Fruit fly (Drosophila melanogaster) whole organism, embryonic: ENCODE data around the gene Swip-1.

ENCODE experiments used
- Atf3 ChIP-seq: fragments of 200-800 bp; sonication (Bioruptor generic); optimal IDR thresholded peaks from 3 replicates; lab custom pipeline; 2016; ENCODE audit warnings: missing biosample characterization, missing genetic modification characterization
- Atf6 ChIP-seq: fragments of 200-800 bp; sonication (Bioruptor generic); IDR thresholded peaks from 2 replicates; pipeline ENCODE4 v1.3.6; 2022; ENCODE audit warnings: missing biosample characterization, missing genetic modification characterization
- Bdp1 ChIP-seq: fragments of 200-800 bp; sonication (Bioruptor generic); optimal IDR thresholded peaks from 3 replicates; lab custom pipeline; 2016; ENCODE audit warnings: missing biosample characterization, missing genetic modification characterization
- BtbVII ChIP-seq: fragments of 200-800 bp; sonication (Bioruptor generic); optimal IDR thresholded peaks from 3 replicates; lab custom pipeline; 2017; ENCODE audit warnings: missing biosample characterization, mild to moderate bottlenecking, missing genetic modification characterization
- CG10959 ChIP-seq: fragments of 200-800 bp; sonication (Bioruptor generic); IDR thresholded peaks from 2 replicates; pipeline ENCODE4 v1.3.6; 2022; ENCODE audit warnings: missing biosample characterization, missing genetic modification characterization
- CG11085 ChIP-seq: fragments of 200-800 bp; sonication (Bioruptor generic); IDR thresholded peaks from 2 replicates; pipeline ENCODE4 v1.3.6; 2022; ENCODE audit warnings: missing biosample characterization, missing genetic modification characterization
- CG12744 ChIP-seq: fragments of 200-800 bp; sonication (Bioruptor generic); optimal IDR thresholded peaks from 2 replicates; lab custom pipeline; 2016; ENCODE audit warnings: missing biosample characterization, missing genetic modification characterization
- CG14667 ChIP-seq: fragments of 200-800 bp; sonication (Bioruptor generic); IDR thresholded peaks from 2 replicates; pipeline ENCODE4 v1.3.6; 2022; ENCODE audit warnings: missing biosample characterization, missing genetic modification characterization
- CG17186 ChIP-seq: fragments of 200-800 bp; sonication (Bioruptor generic); optimal IDR thresholded peaks from 3 replicates; lab custom pipeline; 2017; ENCODE audit warnings: missing biosample characterization, missing genetic modification reagents, missing genetic modification characterization
- CG18619 ChIP-seq: fragments of 200-800 bp; sonication (Bioruptor generic); optimal IDR thresholded peaks from 3 replicates; lab custom pipeline; 2017; ENCODE audit warnings: missing biosample characterization, mild to moderate bottlenecking, missing genetic modification characterization
- CG18764 ChIP-seq: fragments of 200-800 bp; sonication (Bioruptor generic); optimal IDR thresholded peaks from 3 replicates; lab custom pipeline; 2016; ENCODE audit warnings: missing biosample characterization, missing genetic modification characterization
- CG3847 ChIP-seq: fragments of 200-800 bp; sonication (Bioruptor generic); IDR thresholded peaks from 2 replicates; pipeline ENCODE4 v1.3.6; 2022; ENCODE audit warnings: missing biosample characterization, missing genetic modification characterization
- CG4360 ChIP-seq: fragments of 200-800 bp; sonication (Bioruptor generic); IDR thresholded peaks from 2 replicates; pipeline ENCODE4 v1.3.6; 2022; ENCODE audit warnings: missing biosample characterization, missing genetic modification characterization
- CG4424 ChIP-seq: fragments of 200-800 bp; sonication (Bioruptor generic); optimal IDR thresholded peaks from 3 replicates; lab custom pipeline; 2016; ENCODE audit warnings: missing biosample characterization, missing genetic modification characterization
- CG5180 ChIP-seq: fragments of 200-800 bp; sonication (Bioruptor generic); optimal IDR thresholded peaks from 3 replicates; lab custom pipeline; 2017; ENCODE audit warnings: missing biosample characterization, missing genetic modification characterization, mild to moderate bottlenecking, moderate library complexity, missing genetic modification reagents
- CG5245 ChIP-seq: fragments of 200-800 bp; sonication (Bioruptor generic); optimal IDR thresholded peaks from 3 replicates; lab custom pipeline; 2016; ENCODE audit warnings: missing biosample characterization, missing genetic modification characterization
- CG5953 ChIP-seq: fragments of 200-800 bp; sonication (Bioruptor generic); IDR thresholded peaks from 2 replicates; pipeline ENCODE4 v1.3.6; 2022; ENCODE audit warnings: missing biosample characterization, missing genetic modification characterization
- CG7271 ChIP-seq: fragments of 200-800 bp; sonication (Bioruptor generic); optimal IDR thresholded peaks from 2 replicates; lab custom pipeline; 2018; ENCODE audit warnings: missing biosample characterization, mild to moderate bottlenecking, missing genetic modification characterization, moderate library complexity
- CG7372 ChIP-seq: fragments of 200-800 bp; sonication (Bioruptor generic); IDR thresholded peaks from 2 replicates; pipeline ENCODE4 v1.3.6; 2022; ENCODE audit warnings: missing biosample characterization, missing genetic modification characterization
- CG7928 ChIP-seq: fragments of 200-800 bp; sonication (Bioruptor generic); optimal IDR thresholded peaks from 2 replicates; lab custom pipeline; 2017; ENCODE audit warnings: missing biosample characterization, mild to moderate bottlenecking, missing genetic modification characterization
- CrebB ChIP-seq: fragments of 200-800 bp; sonication (Bioruptor generic); optimal IDR thresholded peaks from 3 replicates; lab custom pipeline; 2018; ENCODE audit warnings: missing biosample characterization, mild to moderate bottlenecking, missing genetic modification characterization
- Dll ChIP-seq: fragments of 200-800 bp; sonication (Bioruptor generic); IDR thresholded peaks from 4 replicates; pipeline ENCODE4 v1.3.6; 2022; ENCODE audit warnings: missing biosample characterization, missing genetic modification characterization; ENCODE audit not compliant: partially characterized antibody
- Doc2 ChIP-seq: fragments of 200-800 bp; sonication (Bioruptor generic); IDR thresholded peaks from 2 replicates; pipeline ENCODE4 v1.3.6; 2022; ENCODE audit warnings: missing biosample characterization, missing genetic modification characterization
- Gsc ChIP-seq: fragments of 200-800 bp; sonication (Bioruptor generic); IDR thresholded peaks from 2 replicates; pipeline ENCODE4 v1.3.6; 2022; ENCODE audit warnings: missing biosample characterization, missing genetic modification characterization
- Gug ChIP-seq: fragments of 200-800 bp; sonication (Bioruptor generic); IDR thresholded peaks from 4 replicates; pipeline ENCODE4 v1.3.6; 2022; ENCODE audit warnings: missing biosample characterization, missing genetic modification characterization
- HLHmδ ChIP-seq: fragments of 200-800 bp; sonication (Bioruptor generic); optimal IDR thresholded peaks from 2 replicates; lab custom pipeline; 2018; ENCODE audit warnings: missing biosample characterization, mild to moderate bottlenecking, missing genetic modification characterization, moderate library complexity
- Hey ChIP-seq: fragments of 200-800 bp; sonication (Bioruptor generic); optimal IDR thresholded peaks from 3 replicates; lab custom pipeline; 2018; ENCODE audit warnings: missing biosample characterization, mild to moderate bottlenecking, missing genetic modification characterization
- Hmr ChIP-seq: fragments of 200-800 bp; sonication (Bioruptor generic); optimal IDR thresholded peaks from 3 replicates; lab custom pipeline; 2017; ENCODE audit warnings: mild to moderate bottlenecking, missing biosample characterization, missing genetic modification reagents, missing genetic modification characterization
- Hr78 ChIP-seq, 2 experiments: fragments of 200-800 bp in 1 of 2; fragments of >200 bp in 1 of 2; sonication (Bioruptor generic) in 1 of 2; optimal IDR thresholded peaks; 2 replicates each; lab custom pipeline; 2017 to 2019; ENCODE audit warnings: missing biosample characterization in 2 of 2, missing genetic modification characterization in 2 of 2, mild to moderate bottlenecking in 1 of 2, moderate library complexity in 1 of 2
- Hsf ChIP-seq: fragments of 200-800 bp; sonication (Bioruptor generic); optimal IDR thresholded peaks from 3 replicates; lab custom pipeline; 2016; ENCODE audit warnings: missing biosample characterization, missing genetic modification characterization
- Side ChIP-seq: fragments of 200-800 bp; sonication (Bioruptor generic); optimal IDR thresholded peaks from 2 replicates; lab custom pipeline; 2016; ENCODE audit warnings: missing biosample characterization, missing genetic modification characterization
- ash1 ChIP-seq: fragments of 200-800 bp; sonication (Bioruptor generic); optimal IDR thresholded peaks from 2 replicates; lab custom pipeline; 2018; ENCODE audit warnings: missing biosample characterization, mild to moderate bottlenecking, missing genetic modification characterization
- corto ChIP-seq: fragments of 200-800 bp; sonication (Bioruptor generic); optimal IDR thresholded peaks from 2 replicates; lab custom pipeline; 2016; ENCODE audit warnings: missing biosample characterization, mild to moderate bottlenecking, missing genetic modification characterization, moderate library complexity
- dpn ChIP-seq, 2 experiments: fragments of 200-800 bp; sonication (Bioruptor generic); optimal IDR thresholded peaks; 3 replicates each; lab custom pipeline; 2016; ENCODE audit warnings: missing biosample characterization in 2 of 2, missing genetic modification characterization in 2 of 2
- hkb ChIP-seq, 2 experiments: fragments of 200-800 bp in 1 of 2; fragments of >200 bp in 1 of 2; sonication (Bioruptor generic) in 1 of 2; IDR thresholded peaks in 1 of 2; optimal IDR thresholded peaks in 1 of 2; 2 replicates each; pipeline versions ENCODE4 v1.3.6 to Lab custom; 2017 to 2022; ENCODE audit warnings: missing biosample characterization in 1 of 2, missing genetic modification characterization in 1 of 2
- insv ChIP-seq, 2 experiments: fragments of 200-800 bp; sonication (Bioruptor generic); optimal IDR thresholded peaks; 3 replicates each; lab custom pipeline; 2016 to 2018; ENCODE audit warnings: missing biosample characterization in 2 of 2, missing genetic modification characterization in 2 of 2
- lov ChIP-seq, 2 experiments: fragments of 200-800 bp in 1 of 2; fragments of >200 bp in 1 of 2; sonication (Bioruptor generic) in 1 of 2; IDR thresholded peaks in 1 of 2; optimal IDR thresholded peaks in 1 of 2; 2 replicates in 1 of 2; 3 replicates in 1 of 2; pipeline versions ENCODE4 v1.3.6 to Lab custom; 2017 to 2022; ENCODE audit warnings: missing biosample characterization in 1 of 2, missing genetic modification characterization in 1 of 2
- nerfin-2 ChIP-seq: fragments of 200-800 bp; sonication (Bioruptor generic); IDR thresholded peaks from 2 replicates; pipeline ENCODE4 v1.3.6; 2022; ENCODE audit warnings: missing biosample characterization, missing genetic modification characterization; ENCODE audit not compliant: partially characterized antibody
- onecut ChIP-seq: fragments of 200-800 bp; sonication (Bioruptor generic); IDR thresholded peaks from 2 replicates; pipeline ENCODE4 v1.3.6; 2022; ENCODE audit warnings: missing biosample characterization, missing genetic modification characterization
- pan ChIP-seq, 4 experiments: fragments of >200 bp in 3 of 4; fragments of 200-800 bp in 1 of 4; sonication (Bioruptor generic) in 1 of 4; optimal IDR thresholded peaks in 3 of 4; IDR thresholded peaks in 1 of 4; 2 replicates each; pipeline versions ENCODE4 v1.3.6 to Lab custom; 2017 to 2022; ENCODE audit warnings: missing biosample characterization in 2 of 4, missing genetic modification characterization in 2 of 4, mixed read lengths in 1 of 4
- ranshi ChIP-seq: fragments of 200-800 bp; sonication (Bioruptor generic); IDR thresholded peaks from 2 replicates; pipeline ENCODE4 v1.3.6; 2022; ENCODE audit warnings: missing biosample characterization, missing genetic modification characterization
- sens-2 ChIP-seq: fragments of 200-800 bp; sonication (Bioruptor generic); IDR thresholded peaks from 2 replicates; pipeline ENCODE4 v1.3.6; 2022; ENCODE audit warnings: missing biosample characterization, missing genetic modification characterization
- shn ChIP-seq: fragments of 200-800 bp; sonication (Bioruptor generic); optimal IDR thresholded peaks from 3 replicates; lab custom pipeline; 2016; ENCODE audit warnings: missing biosample characterization, missing genetic modification characterization
- sug ChIP-seq: fragments of 200-800 bp; optimal IDR thresholded peaks from 2 replicates; lab custom pipeline; 2019; ENCODE audit warnings: missing biosample characterization, mild to moderate bottlenecking, missing genetic modification characterization, moderate library complexity
- tll ChIP-seq, 2 experiments: fragments of 200-800 bp in 1 of 2; fragments of >200 bp in 1 of 2; sonication (Bioruptor generic) in 1 of 2; optimal IDR thresholded peaks; 2 replicates each; lab custom pipeline; 2017 to 2019; ENCODE audit warnings: missing biosample characterization in 2 of 2, missing genetic modification characterization in 2 of 2, mild to moderate bottlenecking in 1 of 2, moderate library complexity in 1 of 2
- toy ChIP-seq: fragments of 200-800 bp; sonication (Bioruptor generic); IDR thresholded peaks from 2 replicates; pipeline ENCODE4 v1.3.6; 2022; ENCODE audit warnings: missing biosample characterization, missing genetic modification characterization
- twi ChIP-seq: fragments of 200-800 bp; optimal IDR thresholded peaks from 2 replicates; lab custom pipeline; 2019; ENCODE audit warnings: missing biosample characterization, mild to moderate bottlenecking, missing genetic modification characterization, moderate library complexity
- vnd ChIP-seq: fragments of 200-800 bp; sonication (Bioruptor generic); IDR thresholded peaks from 3 replicates; pipeline ENCODE4 v1.3.6; 2022; ENCODE audit warnings: missing biosample characterization, missing genetic modification characterization; ENCODE audit not compliant: partially characterized antibody
- zfh2 ChIP-seq: fragments of 200-800 bp; sonication (Bioruptor generic); optimal IDR thresholded peaks from 2 replicates; lab custom pipeline; 2016; ENCODE audit warnings: missing biosample characterization, missing genetic modification characterization

Gene Swip-1

DNA sequence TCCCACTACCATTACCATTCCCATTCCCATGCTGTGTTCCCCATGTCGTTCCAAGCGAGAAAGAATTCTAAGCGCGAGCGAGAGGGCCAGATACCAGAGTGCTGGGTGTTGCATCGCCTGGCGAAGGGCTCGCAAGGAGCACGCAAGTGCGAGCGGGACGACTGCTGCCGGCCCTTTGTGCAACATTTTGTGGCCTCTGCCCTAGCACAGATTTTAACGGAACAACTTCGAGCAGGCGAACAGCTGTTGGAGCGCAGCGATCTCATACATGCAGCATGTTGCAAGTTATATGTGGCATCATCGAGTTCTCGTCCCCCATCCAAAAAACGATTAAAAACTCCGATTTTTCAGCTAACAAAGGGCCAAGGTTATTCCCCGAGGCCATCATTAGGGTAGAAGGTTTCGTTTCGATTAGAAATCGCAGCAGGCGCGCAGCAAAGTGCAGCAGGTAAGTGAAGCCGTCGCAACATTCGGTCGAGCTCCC, 39.5 kb downstream of the Swip-1 start (continued):
- no peak for TF ChIP-seq CrebB
- TF ChIP-seq CG14667 (GFP tag; lab: Robert Waterston, UW): no peak
- TF ChIP-seq CG5953: no peak
- TF ChIP-seq Doc2: no peak
- TF ChIP-seq CG10959 (GFP tag; lab: Robert Waterston, UW): no peak
- TF ChIP-seq Dll (GFP tag; lab: Robert Waterston, UW): peak; percentile 50; the same call in 1 of the 4 replicates
- no peak for TF ChIP-seq onecut
- TF ChIP-seq CG7271 (tag; lab: Kevin White, UChicago): no peak
- no peak for TF ChIP-seq twi (tag; lab: Kevin White, UChicago)
- no peak for TF ChIP-seq Bdp1 (GFP tag; lab: Kevin White, UChicago)
- TF ChIP-seq CG17186 (GFP tag; lab: Kevin White, UChicago): no peak
- no peak for TF ChIP-seq Atf6
- TF ChIP-seq hkb (optimal IDR thresholded peaks at IDR 0.05; lab: Kevin White, UChicago): no peak
- no peak for TF ChIP-seq hkb (GFP tag; IDR thresholded peaks at IDR 0.05; lab: Robert Waterston, UW)
- no peak for TF ChIP-seq CG12744 (GFP tag; lab: Kevin White, UChicago)
- TF ChIP-seq tll (GFP tag; optimal IDR thresholded peaks at IDR 0.05; lab: Kevin White, UChicago): peak in 1 of 2 experiments; percentile 22
- no peak for TF ChIP-seq ash1 (GFP tag; lab: Kevin White, UChicago)
- no peak for TF ChIP-seq CG4424 (GFP tag; lab: Kevin White, UChicago)
- no peak for TF ChIP-seq Gug (GFP tag; lab: Robert Waterston, UW)
- no peak for TF ChIP-seq CG18764
- TF ChIP-seq CG18619: no peak
- no peak for TF ChIP-seq ranshi (GFP tag; lab: Robert Waterston, UW)
- no peak for TF ChIP-seq CG7928 (GFP tag; lab: Kevin White, UChicago)
- TF ChIP-seq Gsc (GFP tag; lab: Robert Waterston, UW): no peak
- TF ChIP-seq CG5180 (GFP tag; lab: Kevin White, UChicago): peak; percentile 97
- no peak; the same call in 2 of the 3 replicates for TF ChIP-seq vnd (GFP tag; lab: Robert Waterston, UW)
- no peak for TF ChIP-seq shn
- TF ChIP-seq CG4360 (GFP tag; lab: Robert Waterston, UW): no peak
- TF ChIP-seq Hey (tag; lab: Kevin White, UChicago): no peak
- peak in 1 of 2 experiments; percentile 93 for TF ChIP-seq Hr78 (GFP tag; optimal IDR thresholded peaks at IDR 0.05; lab: Kevin White, UChicago)
- no peak for TF ChIP-seq dpn (GFP tag; optimal IDR thresholded peaks at IDR 0.05; lab: Kevin White, UChicago)
- no peak for TF ChIP-seq sens-2 (GFP tag; lab: Robert Waterston, UW)
- no peak for TF ChIP-seq pan (optimal IDR thresholded peaks at IDR 0.05; lab: Kevin White, UChicago)
- TF ChIP-seq pan (GFP tag; optimal IDR thresholded peaks at IDR 0.05 in 1 of 2, IDR thresholded peaks at IDR 0.05 in 1 of 2): no peak
- no peak for TF ChIP-seq Side
- no peak for TF ChIP-seq zfh2 (GFP tag; lab: Kevin White, UChicago)
- no peak for TF ChIP-seq lov (optimal IDR thresholded peaks at IDR 0.05; lab: Kevin White, UChicago)
- 0 out of 3 replicates have a peak, but pooled peaks have one; percentile 47 for TF ChIP-seq lov (GFP tag; IDR thresholded peaks at IDR 0.05; lab: Robert Waterston, UW)
- TF ChIP-seq CG5245 (GFP tag; lab: Kevin White, UChicago): no peak
- TF ChIP-seq HLHmδ (GFP tag; lab: Kevin White, UChicago): no peak
- no peak for TF ChIP-seq CG7372 (GFP tag; lab: Robert Waterston, UW)
- no peak for TF ChIP-seq corto (GFP tag; lab: Kevin White, UChicago)
- TF ChIP-seq Hsf (GFP tag; lab: Kevin White, UChicago): no peak
- no peak for TF ChIP-seq Atf3 (GFP tag; lab: Kevin White, UChicago)
- TF ChIP-seq CG3847: no peak
- no peak for TF ChIP-seq sug (tag; lab: Kevin White, UChicago)
- no peak for TF ChIP-seq Hmr (GFP tag; lab: Kevin White, UChicago)
- no peak for TF ChIP-seq CG11085 (GFP tag; lab: Robert Waterston, UW)
- peak; percentile 44; the same call in 1 of the 2 replicates for TF ChIP-seq nerfin-2 (GFP tag; lab: Robert Waterston, UW)
- TF ChIP-seq toy (GFP tag; lab: Robert Waterston, UW): no peak
- peak in 1 of 2 experiments; percentile 64 for TF ChIP-seq insv (GFP tag; optimal IDR thresholded peaks at IDR 0.05; lab: Kevin White, UChicago)
- TF ChIP-seq BtbVII (GFP tag; lab: Kevin White, UChicago): no peak
